Worm (Caenorhabditis elegans) whole organism, L4 larva: Measurements from ENCODE around the gene srbc-8.

Experiments used
- ama-1 ChIP-seq: fragments of 150-350 bp; optimal IDR thresholded peaks from 2 replicates; lab custom pipeline; 2014; ENCODE audit warnings: inconsistent platforms, mixed read lengths
- egl-43 ChIP-seq: fragments of 200-800 bp; sonication (Bioruptor generic); IDR thresholded peaks from 2 replicates; pipeline ENCODE4 v1.3.6; 2022; ENCODE audit warnings: missing genetic modification reagents, missing genetic modification characterization, missing compliant biosample characterization
- nhr-111 ChIP-seq: fragments of 200-800 bp; sonication (Bioruptor generic); optimal IDR thresholded peaks from 2 replicates; lab custom pipeline; 2018; ENCODE audit warnings: mild to moderate bottlenecking, missing genetic modification characterization, missing compliant biosample characterization

ce11 chrV:7521304-7521703 lies 36.4 kb upstream of the srbc-8 start:
- TF ChIP-seq nhr-111 (GFP tag; lab: Kevin White, UChicago) (no peak), egl-43 (GFP tag; lab: Robert Waterston, UW) (no peak), ama-1 (lab: Kevin White, UChicago) (no peak)
